Fruit fly (Drosophila melanogaster) whole organism, prepupa: ENCODE data around the gene Snapin.

Experiments used
- CG10631 ChIP-seq: fragments of 200-800 bp; sonication (Bioruptor generic); optimal IDR thresholded peaks from 2 replicates; lab custom pipeline; 2016; ENCODE audit warnings: missing biosample characterization, missing genetic modification characterization
- CG6792 ChIP-seq: fragments of 200-800 bp; sonication (Bioruptor generic); optimal IDR thresholded peaks from 3 replicates; lab custom pipeline; 2016; ENCODE audit warnings: missing biosample characterization, missing genetic modification characterization
- CG6854 ChIP-seq: fragments of 200-800 bp; sonication (Bioruptor generic); optimal IDR thresholded peaks from 2 replicates; lab custom pipeline; 2017; ENCODE audit warnings: missing biosample characterization, mild to moderate bottlenecking, missing genetic modification characterization
- Gug ChIP-seq: fragments of 200-800 bp; sonication (Bioruptor generic); IDR thresholded peaks from 2 replicates; pipeline ENCODE4 v1.3.6; 2022; ENCODE audit warnings: missing biosample characterization, missing genetic modification characterization
- Hr38 ChIP-seq: sonication (Bioruptor generic); optimal IDR thresholded peaks from 2 replicates; lab custom pipeline; 2016; ENCODE audit warnings: missing biosample characterization, missing genetic modification characterization
- Lpt ChIP-seq: fragments of 200-800 bp; sonication (Bioruptor generic); optimal IDR thresholded peaks from 3 replicates; lab custom pipeline; 2016; ENCODE audit warnings: missing biosample characterization, missing genetic modification characterization
- Sox15 ChIP-seq: fragments of 200-800 bp; sonication (Bioruptor generic); optimal IDR thresholded peaks from 3 replicates; lab custom pipeline; 2016; ENCODE audit warnings: missing biosample characterization, missing genetic modification characterization
- acj6 ChIP-seq: fragments of 200-800 bp; sonication (Bioruptor generic); optimal IDR thresholded peaks from 3 replicates; lab custom pipeline; 2016; ENCODE audit warnings: missing biosample characterization, missing genetic modification characterization
- lz ChIP-seq: fragments of 200-800 bp; sonication (Bioruptor generic); optimal IDR thresholded peaks from 3 replicates; lab custom pipeline; 2016; ENCODE audit warnings: missing biosample characterization, missing genetic modification characterization
- pdm3 ChIP-seq: fragments of 200-800 bp; sonication (Bioruptor generic); optimal IDR thresholded peaks from 3 replicates; lab custom pipeline; 2016; ENCODE audit warnings: missing biosample characterization, missing genetic modification characterization

DNA sequence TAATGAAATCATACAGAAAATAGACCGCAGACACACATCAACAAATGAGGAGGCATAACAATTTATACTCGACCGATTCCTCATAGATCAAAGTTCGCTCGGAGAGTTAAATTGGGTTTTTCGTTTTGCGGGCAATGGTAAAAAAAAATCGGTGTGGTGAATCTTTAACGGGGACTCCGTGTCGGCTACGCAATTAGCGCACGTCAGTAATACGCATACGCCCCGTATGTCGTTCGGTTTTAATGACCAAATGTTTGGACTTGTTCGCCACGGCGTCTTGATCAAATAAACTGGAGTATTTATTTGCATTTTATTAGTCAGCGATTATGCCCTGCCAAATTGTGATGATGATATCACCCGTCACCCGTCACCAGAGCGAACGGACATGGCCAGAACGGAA lies 28.7 kb downstream of the Snapin start:
- TF ChIP-seq CG6854 = no peak
- TF ChIP-seq lz (GFP tag; lab: Kevin White, UChicago) = no peak
- no peak for TF ChIP-seq Gug
- no peak for TF ChIP-seq acj6
- TF ChIP-seq Hr38 (GFP tag; lab: Kevin White, UChicago) = no peak
- TF ChIP-seq CG6792 (GFP tag; lab: Kevin White, UChicago) = no peak
- TF ChIP-seq CG10631 (GFP tag; lab: Kevin White, UChicago) = no peak
- no peak for TF ChIP-seq Sox15 (GFP tag; lab: Kevin White, UChicago)
- TF ChIP-seq pdm3 (GFP tag; lab: Kevin White, UChicago) = no peak
- TF ChIP-seq Lpt (GFP tag; lab: Kevin White, UChicago) = no peak
